Worm (Caenorhabditis elegans): ENCODE results near the gene luc-7L3.

ce11 chrII:79166-79565 is 18.7 kb downstream of the luc-7L3 start, which contains the start of gene C23H3.9:
- no peak for TF ChIP-seq F13H6.1 (tag; optimal IDR thresholded peaks at IDR 0.05)
- TF ChIP-seq dmd-4 (tag; optimal IDR thresholded peaks at IDR 0.05; ENCODE audit: borderline replicate concordance) = no peak
- TF ChIP-seq ref-2 (tag; optimal IDR thresholded peaks at IDR 0.05) = no peak
- TF ChIP-seq lim-6 (tag; optimal IDR thresholded peaks at IDR 0.05) = no peak
- no peak for TF ChIP-seq ceh-34 (tag; optimal IDR thresholded peaks at IDR 0.05)
- no peak for TF ChIP-seq pha-2 (tag; optimal IDR thresholded peaks at IDR 0.05)
- TF ChIP-seq mec-3 (tag; optimal IDR thresholded peaks at IDR 0.05; ENCODE audit: borderline replicate concordance) = no peak
- no peak for TF ChIP-seq pqm-1 (tag; optimal IDR thresholded peaks at IDR 0.05)
- no peak for TF ChIP-seq C08G9.2 (tag; optimal IDR thresholded peaks at IDR 0.05)
- TF ChIP-seq fkh-10 (GFP tag; optimal IDR thresholded peaks at IDR 0.05) = no peak
- no peak for TF ChIP-seq che-1 (tag; optimal IDR thresholded peaks at IDR 0.05)
- TF ChIP-seq nhr-11 (tag; optimal IDR thresholded peaks at IDR 0.05) = no peak
- no peak for TF ChIP-seq nhr-232 (tag; optimal IDR thresholded peaks at IDR 0.05)

All from whole organism, late embryonic.